Fruit fly (Drosophila melanogaster) whole organism, wandering third instar larva: ENCODE data around the gene mRpL17.
A peak's percentile ranks its signal among the peaks of the same experiment; 100 is the strongest.

Experiments used
- Vsx2 ChIP-seq: fragments of 200-300, 225-300 bp; sonication (Bioruptor generic); optimal IDR thresholded peaks from 2 replicates; lab custom pipeline; 2018; ENCODE audit warnings: missing biosample characterization, missing genetic modification characterization; ENCODE audit not compliant: partially characterized antibody
- fru ChIP-seq: fragments of 200-800 bp; sonication (Bioruptor generic); optimal IDR thresholded peaks from 3 replicates; lab custom pipeline; 2016; ENCODE audit warnings: missing biosample characterization, mild to moderate bottlenecking, missing genetic modification characterization
- jim ChIP-seq: fragments of 175-275, 200-325 bp; sonication (Bioruptor generic); optimal IDR thresholded peaks from 2 replicates; lab custom pipeline; 2016; ENCODE audit warnings: missing biosample characterization, mild to moderate bottlenecking, missing genetic modification characterization
- rgr ChIP-seq: fragments of 200-800 bp; sonication (Bioruptor generic); optimal IDR thresholded peaks from 3 replicates; lab custom pipeline; 2016; ENCODE audit warnings: missing biosample characterization, mild to moderate bottlenecking, missing genetic modification characterization
- usp ChIP-seq: fragments of >200 bp; optimal IDR thresholded peaks from 2 replicates; lab custom pipeline; 2017; ENCODE audit warnings: missing biosample characterization, missing genetic modification characterization

DNA sequence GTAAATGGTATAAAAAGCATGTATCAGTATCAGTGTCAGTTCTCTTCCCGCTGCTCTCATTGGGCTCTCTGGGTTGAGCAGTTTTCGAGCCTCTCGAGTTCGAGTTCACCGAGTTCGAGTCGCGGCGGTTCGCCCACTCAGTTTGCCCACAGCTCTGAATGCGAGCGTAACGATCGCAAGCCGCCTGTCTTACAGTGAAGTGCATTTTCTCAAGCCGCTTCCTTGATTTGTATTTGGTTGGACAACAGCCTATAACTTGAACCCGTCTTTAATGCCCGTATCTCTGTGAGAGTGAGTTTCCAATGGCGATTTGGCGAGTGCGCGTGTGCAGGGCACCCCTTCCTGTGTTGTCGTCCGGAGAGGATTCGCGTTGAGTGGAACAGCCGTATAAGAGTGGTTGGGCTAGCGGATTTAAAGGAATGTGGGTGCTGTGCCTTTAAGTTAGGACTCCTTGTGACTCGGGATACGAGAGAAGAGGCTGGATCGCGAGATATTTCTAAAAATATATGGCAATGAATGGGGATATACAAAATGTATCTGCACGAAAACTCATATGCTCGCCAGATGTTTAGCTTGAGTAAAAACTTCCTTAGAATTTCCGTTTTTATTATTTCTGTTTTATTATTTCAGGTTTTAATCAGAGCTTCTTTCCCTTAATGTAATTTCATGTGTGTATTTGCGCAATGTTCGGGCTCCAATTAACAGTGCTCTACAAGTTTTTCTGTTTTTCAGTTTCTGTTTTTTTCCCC, 7.1 kb downstream of the mRpL17 start:
- TF ChIP-seq jim (GFP tag; lab: Kevin White, UChicago) (no peak), fru (no peak), rgr (GFP tag; lab: Kevin White, UChicago) (no peak), Vsx2 (GFP tag; lab: Kevin White, UChicago) (peak; percentile 41), usp (GFP tag; lab: Kevin White, UChicago) (no peak)
